Worm (Caenorhabditis elegans) whole organism, L1 larva: Measurements from ENCODE around the gene fahd-1.

Source experiments
- C04F5.9 ChIP-seq: sonication (generic microtip); optimal IDR thresholded peaks from 2 replicates; lab custom pipeline; 2016; ENCODE audit warnings: missing genetic modification characterization, missing compliant biosample characterization
- C34B4.2 ChIP-seq: sonication (generic microtip); optimal IDR thresholded peaks from 2 replicates; lab custom pipeline; 2017; ENCODE audit warnings: mild to moderate bottlenecking, missing genetic modification characterization, missing compliant biosample characterization
- F16B12.6 ChIP-seq: fragments of 150-350 bp; optimal IDR thresholded peaks from 2 replicates; lab custom pipeline; 2014; ENCODE audit warnings: missing biosample characterization, missing genetic modification characterization
- Y116A8C.19 ChIP-seq: sonication (generic microtip); optimal IDR thresholded peaks from 2 replicates; lab custom pipeline; 2016; ENCODE audit warnings: missing compliant biosample characterization, missing genetic modification characterization, borderline replicate concordance
- aly-2 ChIP-seq: fragments of 150-350 bp; optimal IDR thresholded peaks from 2 replicates; lab custom pipeline; 2014; ENCODE audit warnings: missing biosample characterization, missing genetic modification characterization
- ceh-63 ChIP-seq: fragments of 200-800 bp; sonication (Bioruptor generic); optimal IDR thresholded peaks from 2 replicates; lab custom pipeline; 2018; ENCODE audit warnings: mild to moderate bottlenecking, missing genetic modification characterization, missing compliant biosample characterization
- ceh-8 ChIP-seq: fragments of 200-800 bp; sonication (Bioruptor generic); optimal IDR thresholded peaks from 2 replicates; lab custom pipeline; 2018; ENCODE audit warnings: mild to moderate bottlenecking, missing genetic modification characterization, moderate library complexity, missing compliant biosample characterization
- ceh-82 ChIP-seq, 3 experiments: fragments of 150-350 bp in 1 of 3; sonication (generic microtip) in 2 of 3; optimal IDR thresholded peaks; 2 replicates each; lab custom pipeline; 2014 to 2017; ENCODE audit warnings: missing biosample characterization in 3 of 3, missing genetic modification characterization in 3 of 3
- ceh-88 ChIP-seq: fragments of 200-800 bp; sonication (Bioruptor generic); IDR thresholded peaks from 2 replicates; pipeline ENCODE4 v1.3.6; 2022; ENCODE audit warnings: missing genetic modification characterization, missing compliant biosample characterization
- ceh-90 ChIP-seq: sonication (generic microtip); optimal IDR thresholded peaks from 2 replicates; lab custom pipeline; 2016; ENCODE audit warnings: missing genetic modification characterization, missing compliant biosample characterization
- dsc-1 ChIP-seq: sonication (generic microtip); optimal IDR thresholded peaks from 2 replicates; lab custom pipeline; 2016; ENCODE audit warnings: mild to moderate bottlenecking, missing genetic modification characterization, missing compliant biosample characterization
- efl-1 ChIP-seq, 4 experiments: fragments of 150-350 bp; optimal IDR thresholded peaks in 3 of 4; peaks in 1 of 4; 1 replicate in 1 of 4; 2 replicates in 3 of 4; lab custom pipeline; 2014; ENCODE audit warnings: missing biosample characterization in 2 of 4, missing genetic modification characterization in 2 of 4, missing genetic modification reagents in 2 of 4
- egl-13 ChIP-seq: sonication (generic microtip); optimal IDR thresholded peaks from 2 replicates; lab custom pipeline; 2016; ENCODE audit warnings: missing genotype, missing genetic modification reagents, missing genetic modification characterization, missing compliant biosample characterization
- egl-27 ChIP-seq, 2 experiments: fragments of 150-350 bp in 1 of 2; sonication (generic microtip); optimal IDR thresholded peaks; 3 replicates each; lab custom pipeline; 2017 to 2018; ENCODE audit warnings: missing biosample characterization in 2 of 2, missing genetic modification characterization in 2 of 2, missing genetic modification reagents in 2 of 2
- elt-2 ChIP-seq: sonication (generic microtip); optimal IDR thresholded peaks from 2 replicates; lab custom pipeline; 2016; ENCODE audit warnings: missing genetic modification characterization, mild to moderate bottlenecking, inconsistent platforms, missing compliant biosample characterization, missing genetic modification reagents
- fkh-10 ChIP-seq: sonication (generic microtip); optimal IDR thresholded peaks from 2 replicates; lab custom pipeline; 2017; ENCODE audit warnings: missing biosample characterization, missing genetic modification reagents, missing genetic modification characterization
- fkh-4 ChIP-seq: sonication (generic microtip); optimal IDR thresholded peaks from 2 replicates; lab custom pipeline; 2016; ENCODE audit warnings: missing compliant biosample characterization, missing genetic modification characterization, borderline replicate concordance
- fkh-8 ChIP-seq: sonication (generic microtip); optimal IDR thresholded peaks from 2 replicates; lab custom pipeline; 2016; ENCODE audit warnings: mild to moderate bottlenecking, missing genetic modification characterization, missing compliant biosample characterization
- hlh-4 ChIP-seq: sonication (generic microtip); optimal IDR thresholded peaks from 2 replicates; lab custom pipeline; 2016; ENCODE audit warnings: mild to moderate bottlenecking, missing genetic modification characterization, missing compliant biosample characterization
- irx-1 ChIP-seq: sonication (generic microtip); optimal IDR thresholded peaks from 2 replicates; lab custom pipeline; 2016; ENCODE audit warnings: missing genetic modification characterization, missing compliant biosample characterization
- lin-13 ChIP-seq: fragments of 150-350 bp; optimal IDR thresholded peaks from 2 replicates; lab custom pipeline; 2014; ENCODE audit warnings: missing biosample characterization, missing genetic modification reagents, missing genetic modification characterization
- lin-14 ChIP-seq: fragments of 200-800 bp; sonication (Bioruptor generic); optimal IDR thresholded peaks from 2 replicates; lab custom pipeline; 2018; ENCODE audit warnings: mild to moderate bottlenecking, missing genetic modification characterization, moderate library complexity, missing compliant biosample characterization
- lin-15B ChIP-seq: fragments of 150-350 bp; sonication (generic microtip); optimal IDR thresholded peaks from 3 replicates; lab custom pipeline; 2014; ENCODE audit warnings: missing biosample characterization, missing genetic modification characterization
- lin-39 ChIP-seq: fragments of 150-350 bp; optimal IDR thresholded peaks from 2 replicates; lab custom pipeline; 2014; ENCODE audit warnings: missing biosample characterization, missing genetic modification reagents, missing genetic modification characterization
- lir-3 ChIP-seq: sonication (generic microtip); optimal IDR thresholded peaks from 2 replicates; lab custom pipeline; 2016; ENCODE audit warnings: mild to moderate bottlenecking, missing genetic modification characterization, moderate library complexity, missing compliant biosample characterization; ENCODE audit not compliant: poor library complexity
- lsy-2 ChIP-seq, 2 experiments: fragments of 150-350 bp; optimal IDR thresholded peaks; 2 replicates each; lab custom pipeline; 2014; ENCODE audit warnings: missing biosample characterization in 2 of 2, missing genetic modification characterization in 2 of 2
- mep-1 ChIP-seq: fragments of 150-350 bp; optimal IDR thresholded peaks from 2 replicates; lab custom pipeline; 2014; ENCODE audit warnings: missing biosample characterization, missing genetic modification characterization
- nhr-11 ChIP-seq: fragments of 150-350 bp; optimal IDR thresholded peaks from 2 replicates; lab custom pipeline; 2014; ENCODE audit warnings: missing biosample characterization, missing genetic modification characterization
- nhr-12 ChIP-seq: sonication (generic microtip); optimal IDR thresholded peaks from 2 replicates; lab custom pipeline; 2017; ENCODE audit warnings: missing biosample characterization, missing genetic modification characterization
- nhr-28 ChIP-seq: fragments of 150-350 bp; optimal IDR thresholded peaks from 2 replicates; lab custom pipeline; 2014; ENCODE audit warnings: missing biosample characterization, missing genetic modification characterization
- nhr-77 ChIP-seq: fragments of 150-350 bp; optimal IDR thresholded peaks from 2 replicates; lab custom pipeline; 2014; ENCODE audit warnings: missing biosample characterization, missing genetic modification characterization
- nhr-84 ChIP-seq: sonication (generic microtip); optimal IDR thresholded peaks from 2 replicates; lab custom pipeline; 2017; ENCODE audit warnings: missing biosample characterization, missing genetic modification characterization
- pax-3 ChIP-seq: fragments of 200-800 bp; sonication (Bioruptor generic); optimal IDR thresholded peaks from 2 replicates; lab custom pipeline; 2018; ENCODE audit warnings: mild to moderate bottlenecking, missing genetic modification characterization, moderate library complexity, missing compliant biosample characterization
- snpc-4 ChIP-seq: fragments of 150-350 bp; optimal IDR thresholded peaks from 2 replicates; lab custom pipeline; 2014; ENCODE audit warnings: missing biosample characterization, missing genetic modification characterization
- snu-23 ChIP-seq: sonication (generic microtip); optimal IDR thresholded peaks from 2 replicates; lab custom pipeline; 2016; ENCODE audit warnings: missing genetic modification characterization, missing compliant biosample characterization
- sptf-1 ChIP-seq: fragments of 150-350 bp; optimal IDR thresholded peaks from 2 replicates; lab custom pipeline; 2014; ENCODE audit warnings: missing biosample characterization, missing genetic modification characterization
- sup-37 ChIP-seq: fragments of 200-800 bp; sonication (Bioruptor generic); optimal IDR thresholded peaks from 2 replicates; lab custom pipeline; 2018; ENCODE audit warnings: mild to moderate bottlenecking, missing genetic modification characterization, missing compliant biosample characterization
- zip-4 ChIP-seq: fragments of 200-800 bp; sonication (Bioruptor generic); optimal IDR thresholded peaks from 2 replicates; lab custom pipeline; 2018; ENCODE audit warnings: mild to moderate bottlenecking, missing genetic modification characterization, moderate library complexity, missing compliant biosample characterization
- ztf-4 ChIP-seq: fragments of 150-350 bp; optimal IDR thresholded peaks from 2 replicates; lab custom pipeline; 2014; ENCODE audit warnings: missing biosample characterization, missing genetic modification characterization

fahd-1 gene

ce11 chrIII:7882900-7883299 is 9.2 kb upstream of the fahd-1 start, which contains the start of gene ZK688.9:
Gene ZK688.9, minus strand, starts transcription at chrIII:7883000.
- TF ChIP-seq sup-37 (GFP tag; lab: Kevin White, UChicago) (no peak), ceh-82 (tag; optimal IDR thresholded peaks at IDR 0.05; lab: Kevin White, UChicago) (no peak), nhr-84 (no peak), C04F5.9 (tag; lab: Kevin White, UChicago) (no peak), zip-4 (no peak), ceh-63 (GFP tag; lab: Kevin White, UChicago) (no peak), lin-13 (no peak), fkh-4 (no peak), nhr-28 (tag; lab: Kevin White, UChicago) (no peak), ceh-8 (no peak), mep-1 (tag; lab: Kevin White, UChicago) (no peak)

- TF ChIP-seq snpc-4 (no peak), fkh-10 (GFP tag; lab: Kevin White, UChicago) (no peak), irx-1 (no peak), hlh-4 (no peak), lin-13 (no peak), ceh-82 (tag; optimal IDR thresholded peaks at IDR 0.05; lab: Kevin White, UChicago) (no peak), egl-27 (tag; optimal IDR thresholded peaks at IDR 0.05; lab: Kevin White, UChicago) (no peak), C34B4.2 (no peak), nhr-84 (no peak), lsy-2 (tag; optimal IDR thresholded peaks at IDR 0.05; lab: Kevin White, UChicago) (no peak), nhr-28 (tag; lab: Kevin White, UChicago) (no peak), ceh-88 (GFP tag; lab: Robert Waterston, UW) (no peak), pax-3 (tag; lab: Kevin White, UChicago) (no peak), nhr-11 (tag; lab: Kevin White, UChicago) (no peak), nhr-12 (tag; lab: Kevin White, UChicago) (no peak), ceh-63 (GFP tag; lab: Kevin White, UChicago) (no peak), lin-15B (no peak), Y116A8C.19 (tag; lab: Kevin White, UChicago) (no peak)
Measured at ce11 chrIII:7884863-7885262, 7.2 kb upstream of the fahd-1 start, which contains the start of gene ZK688.11. Gene ZK688.11, minus strand, starts transcription at chrIII:7884963.

- no peak for TF ChIP-seq snu-23
- TF ChIP-seq efl-1 (optimal IDR thresholded peaks at IDR 0.05; lab: Kevin White, UChicago): no peak
- peak in 1 of 2 experiments; percentile 91 for TF ChIP-seq efl-1 (GFP tag; optimal IDR thresholded peaks at IDR 0.05 in 1 of 2; lab: Kevin White, UChicago)
- TF ChIP-seq, all 84 proteins: peak for 1
Measured at ce11 chrIII:7889036-7889435, 3.0 kb upstream of the fahd-1 start.

- TF ChIP-seq sptf-1 (tag; lab: Kevin White, UChicago) (no peak), egl-13 (no peak), lin-13 (no peak)
Measured at ce11 chrIII:7892333-7892732, 277 bp downstream of the fahd-1 start.

ce11 chrIII:7893224-7893623 is 1.2 kb downstream of the fahd-1 start:
- TF ChIP-seq nhr-12 (tag; lab: Kevin White, UChicago) (no peak), nhr-77 (tag; lab: Kevin White, UChicago) (no peak), ceh-90 (tag; lab: Kevin White, UChicago) (no peak), dsc-1 (tag; lab: Kevin White, UChicago) (no peak), ztf-4 (tag; lab: Kevin White, UChicago) (no peak), aly-2 (tag; lab: Kevin White, UChicago) (no peak), efl-1 (optimal IDR thresholded peaks at IDR 0.05; lab: Kevin White, UChicago) (no peak), efl-1 (GFP tag; optimal IDR thresholded peaks at IDR 0.05 in 1 of 2; lab: Kevin White, UChicago) (peak in 1 of 2 experiments; percentile 54), F16B12.6 (tag; lab: Kevin White, UChicago) (no peak), lin-14 (GFP tag; lab: Kevin White, UChicago) (no peak), elt-2 (no peak), lin-39 (tag; lab: Kevin White, UChicago) (no peak), fkh-10 (GFP tag; lab: Kevin White, UChicago) (no peak), lir-3 (tag; lab: Kevin White, UChicago) (no peak), fkh-8 (tag; lab: Kevin White, UChicago) (peak; percentile 27)
